Worm (Caenorhabditis elegans) whole organism, young adult: ENCODE measurements around the gene C53B4.3.

Experiments
- C06A6.2 ChIP-seq: fragments of 200-800 bp; sonication (Bioruptor generic); conservative IDR thresholded peaks from 2 replicates; pipeline ENCODE4 v1.3.6; 2022; ENCODE audit warnings: missing genetic modification characterization, missing compliant biosample characterization
- F33H1.4 ChIP-seq: fragments of 200-800 bp; sonication (Bioruptor generic); IDR thresholded peaks from 2 replicates; pipeline ENCODE4 v1.3.6; 2022; ENCODE audit warnings: missing genetic modification reagents, missing genetic modification characterization, missing compliant biosample characterization
- F39B2.1 ChIP-seq: fragments of 200-800 bp; sonication (Bioruptor generic); IDR thresholded peaks from 2 replicates; pipeline ENCODE4 v1.3.6; 2022; ENCODE audit warnings: missing genetic modification reagents, missing genetic modification characterization, missing compliant biosample characterization
- T07F8.4 ChIP-seq: sonication (generic microtip); optimal IDR thresholded peaks from 2 replicates; lab custom pipeline; 2016; ENCODE audit warnings: mild to moderate bottlenecking, missing genetic modification characterization, moderate library complexity, missing compliant biosample characterization
- Y67H2A.10 ChIP-seq: fragments of 200-800 bp; sonication (Bioruptor generic); conservative IDR thresholded peaks from 2 replicates; pipeline ENCODE4 v1.3.6; 2022; ENCODE audit warnings: missing genetic modification reagents, missing genetic modification characterization, missing compliant biosample characterization
- ZK185.1 ChIP-seq: sonication (generic microtip); optimal IDR thresholded peaks from 2 replicates; lab custom pipeline; 2016; ENCODE audit warnings: mild to moderate bottlenecking, missing genetic modification characterization, missing compliant biosample characterization; ENCODE audit not compliant: poor library complexity, severe bottlenecking
- egrh-3 ChIP-seq: fragments of 200-800 bp; sonication (Bioruptor generic); IDR thresholded peaks from 2 replicates; pipeline ENCODE4 v1.3.6; 2022; ENCODE audit warnings: missing genetic modification reagents, missing genetic modification characterization, missing compliant biosample characterization
- hsf-1 ChIP-seq: fragments of 200-800 bp; sonication (Bioruptor generic); IDR thresholded peaks from 2 replicates; pipeline ENCODE4 v1.3.6; 2022; ENCODE audit warnings: missing genetic modification reagents, missing genetic modification characterization, missing compliant biosample characterization
- lin-54 ChIP-seq: fragments of 200-800 bp; sonication (Bioruptor generic); optimal IDR thresholded peaks from 2 replicates; lab custom pipeline; 2018; ENCODE audit warnings: mild to moderate bottlenecking, missing genetic modification characterization, missing compliant biosample characterization
- nfya-1 ChIP-seq: sonication (generic microtip); optimal IDR thresholded peaks from 2 replicates; lab custom pipeline; 2017; ENCODE audit warnings: antibody characterized with exemption, missing compliant biosample characterization, missing genetic modification characterization, borderline replicate concordance; ENCODE audit not compliant: insufficient read depth
- pha-4 ChIP-seq: fragments of 150-350 bp; sonication (generic microtip); optimal IDR thresholded peaks from 2 replicates; lab custom pipeline; 2014; ENCODE audit warnings: missing biosample characterization, missing genetic modification reagents, missing genetic modification characterization
- rcor-1 ChIP-seq: fragments of 200-800 bp; sonication (Bioruptor generic); IDR thresholded peaks from 2 replicates; pipeline ENCODE4 v1.3.6; 2022; ENCODE audit warnings: missing genetic modification reagents, missing genetic modification characterization, missing compliant biosample characterization
- sdz-38 ChIP-seq: sonication (generic microtip); optimal IDR thresholded peaks from 2 replicates; lab custom pipeline; 2016; ENCODE audit warnings: missing genotype, missing genetic modification characterization, missing compliant biosample characterization
- snpc-4 ChIP-seq, 5 experiments: fragments of 150-350 bp in 1 of 5; sonication (generic microtip) in 4 of 5; optimal IDR thresholded peaks; 2 replicates each; lab custom pipeline; 2014 to 2018; ENCODE audit warnings: missing genetic modification characterization in 5 of 5, missing biosample characterization in 3 of 5, antibody characterized with exemption in 2 of 5, mild to moderate bottlenecking in 2 of 5, missing compliant biosample characterization in 2 of 5, missing genotype in 2 of 5, moderate library complexity in 2 of 5, missing genetic modification reagents in 1 of 5

DNA sequence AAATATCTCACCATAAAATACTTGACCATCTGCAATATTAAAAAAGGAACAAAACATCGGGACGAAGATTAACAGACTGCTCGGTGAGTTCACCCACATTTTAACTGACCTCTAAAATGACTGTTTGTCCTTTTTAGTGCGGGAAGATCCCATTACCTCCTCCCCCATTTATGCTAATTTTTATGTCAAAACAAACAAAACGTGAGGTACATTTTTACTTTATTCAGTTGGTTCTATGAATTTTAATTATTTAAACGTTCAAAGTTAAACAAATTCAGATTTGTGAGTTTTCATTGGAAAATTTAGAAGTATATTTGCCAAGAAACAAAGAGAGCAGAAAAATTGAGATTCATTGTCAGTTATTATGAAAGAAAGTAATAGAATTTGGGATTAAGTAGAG is 29.1 kb upstream of the C53B4.3 start, which contains the start of gene C53D6.8:
- TF ChIP-seq C06A6.2 (GFP tag; lab: Robert Waterston, UW): no peak
- no peak for TF ChIP-seq Y67H2A.10 (GFP tag; lab: Robert Waterston, UW)
- no peak for TF ChIP-seq ZK185.1
- no peak for TF ChIP-seq snpc-4 (GFP tag; optimal IDR thresholded peaks at IDR 0.05; lab: Kevin White, UChicago)
- no peak for TF ChIP-seq snpc-4 (tag; optimal IDR thresholded peaks at IDR 0.05; lab: Kevin White, UChicago)
- TF ChIP-seq rcor-1 (GFP tag; lab: Robert Waterston, UW): no peak
- TF ChIP-seq egrh-3 (GFP tag; lab: Robert Waterston, UW): no peak
- TF ChIP-seq F33H1.4 (GFP tag; lab: Robert Waterston, UW): no peak
- no peak for TF ChIP-seq lin-54
- TF ChIP-seq nfya-1 (tag; lab: Kevin White, UChicago): no peak
- TF ChIP-seq sdz-38 (tag; lab: Kevin White, UChicago): no peak
- TF ChIP-seq hsf-1 (GFP tag; lab: Robert Waterston, UW): no peak
- no peak for TF ChIP-seq pha-4
- TF ChIP-seq F39B2.1 (GFP tag; lab: Robert Waterston, UW): no peak
- no peak for TF ChIP-seq T07F8.4 (tag; lab: Kevin White, UChicago)
